Worm (Caenorhabditis elegans) whole organism, L1 larva: ENCODE measurements around the gene K02E7.12.

Experiments
- aly-2 ChIP-seq: fragments of 150-350 bp; optimal IDR thresholded peaks from 2 replicates; lab custom pipeline; 2014; ENCODE audit warnings: missing biosample characterization, missing genetic modification characterization
- lin-14 ChIP-seq: fragments of 200-800 bp; sonication (Bioruptor generic); optimal IDR thresholded peaks from 2 replicates; lab custom pipeline; 2018; ENCODE audit warnings: mild to moderate bottlenecking, missing genetic modification characterization, moderate library complexity, missing compliant biosample characterization
- lin-39 ChIP-seq: fragments of 150-350 bp; optimal IDR thresholded peaks from 2 replicates; lab custom pipeline; 2014; ENCODE audit warnings: missing biosample characterization, missing genetic modification reagents, missing genetic modification characterization
- lsy-2 ChIP-seq, 2 experiments: fragments of 150-350 bp; optimal IDR thresholded peaks; 2 replicates each; lab custom pipeline; 2014; ENCODE audit warnings: missing biosample characterization in 2 of 2, missing genetic modification characterization in 2 of 2
- nhr-77 ChIP-seq: fragments of 150-350 bp; optimal IDR thresholded peaks from 2 replicates; lab custom pipeline; 2014; ENCODE audit warnings: missing biosample characterization, missing genetic modification characterization
- sptf-1 ChIP-seq: fragments of 150-350 bp; optimal IDR thresholded peaks from 2 replicates; lab custom pipeline; 2014; ENCODE audit warnings: missing biosample characterization, missing genetic modification characterization
- vab-15 ChIP-seq: sonication (generic microtip); optimal IDR thresholded peaks from 2 replicates; lab custom pipeline; 2017; ENCODE audit warnings: missing genotype, mild to moderate bottlenecking, missing genetic modification characterization, missing compliant biosample characterization
- zip-4 ChIP-seq: fragments of 200-800 bp; sonication (Bioruptor generic); optimal IDR thresholded peaks from 2 replicates; lab custom pipeline; 2018; ENCODE audit warnings: mild to moderate bottlenecking, missing genetic modification characterization, moderate library complexity, missing compliant biosample characterization

ce11 chrII:1104409-1104808, 33.4 kb downstream of the K02E7.12 start, which contains the start of gene T13B5.9:
- no peak for TF ChIP-seq sptf-1 (tag; lab: Kevin White, UChicago)
- no peak for TF ChIP-seq lin-14
- TF ChIP-seq nhr-77 (tag; lab: Kevin White, UChicago), result no peak
- no peak for TF ChIP-seq vab-15 (tag; lab: Kevin White, UChicago)
- no peak for TF ChIP-seq aly-2
- no peak for TF ChIP-seq lin-39
- TF ChIP-seq zip-4, result no peak
- TF ChIP-seq lsy-2 (tag; optimal IDR thresholded peaks at IDR 0.05; lab: Kevin White, UChicago), result no peak
